Worm (Caenorhabditis elegans) whole organism, late embryonic: Measurements from ENCODE around the gene ZK218.1.

Experiments
- C08G9.2 ChIP-seq: sonication (generic microtip); optimal IDR thresholded peaks from 2 replicates; lab custom pipeline; 2016; ENCODE audit warnings: mild to moderate bottlenecking, missing genetic modification characterization, moderate library complexity, missing compliant biosample characterization
- K09A11.1 ChIP-seq: sonication (generic microtip); optimal IDR thresholded peaks from 2 replicates; lab custom pipeline; 2017; ENCODE audit warnings: antibody characterized with exemption, mild to moderate bottlenecking, missing genetic modification characterization, missing compliant biosample characterization; ENCODE audit not compliant: insufficient read depth
- T23F11.4 ChIP-seq: fragments of 200-800 bp; sonication (Bioruptor generic); optimal IDR thresholded peaks from 2 replicates; lab custom pipeline; 2018; ENCODE audit warnings: mild to moderate bottlenecking, missing genetic modification characterization, missing compliant biosample characterization
- ahr-1 ChIP-seq: sonication (generic microtip); optimal IDR thresholded peaks from 2 replicates; lab custom pipeline; 2016; ENCODE audit warnings: missing genetic modification characterization, missing compliant biosample characterization
- ceh-24 ChIP-seq: sonication (generic microtip); optimal IDR thresholded peaks from 2 replicates; lab custom pipeline; 2016; ENCODE audit warnings: mild to moderate bottlenecking, missing genetic modification characterization, missing compliant biosample characterization
- hlh-30 ChIP-seq: sonication (generic microtip); optimal IDR thresholded peaks from 2 replicates; lab custom pipeline; 2017; ENCODE audit warnings: antibody characterized with exemption, missing genetic modification characterization, missing compliant biosample characterization; ENCODE audit not compliant: insufficient read depth
- nhr-11 ChIP-seq: fragments of 150-350 bp; optimal IDR thresholded peaks from 2 replicates; lab custom pipeline; 2014; ENCODE audit warnings: missing biosample characterization, missing genetic modification characterization
- sdc-2 ChIP-seq: sonication (generic microtip); optimal IDR thresholded peaks from 2 replicates; lab custom pipeline; 2016; ENCODE audit warnings: missing genotype, missing genetic modification characterization, missing compliant biosample characterization
- sox-4 ChIP-seq: sonication (generic microtip); optimal IDR thresholded peaks from 2 replicates; lab custom pipeline; 2017; ENCODE audit warnings: mild to moderate bottlenecking, missing genetic modification characterization, inconsistent platforms, missing compliant biosample characterization

ZK218.1 gene

ce11 chrV:17105483-17105882 lies 13.1 kb downstream of the ZK218.1 start, which contains the start of gene ZK218.7:
TSS of gene ZK218.7 (plus strand) at chrV:17105783.
- no peak for TF ChIP-seq T23F11.4 (GFP tag; lab: Kevin White, UChicago)
- no peak for TF ChIP-seq nhr-11 (tag; lab: Kevin White, UChicago)
- no peak for TF ChIP-seq hlh-30
- TF ChIP-seq ceh-24 (tag; lab: Kevin White, UChicago) = no peak
- TF ChIP-seq C08G9.2 (tag; lab: Kevin White, UChicago) = no peak
- TF ChIP-seq sdc-2 (tag; lab: Kevin White, UChicago) = no peak
- no peak for TF ChIP-seq sox-4 (tag; lab: Kevin White, UChicago)
- TF ChIP-seq ahr-1 = no peak

DNA sequence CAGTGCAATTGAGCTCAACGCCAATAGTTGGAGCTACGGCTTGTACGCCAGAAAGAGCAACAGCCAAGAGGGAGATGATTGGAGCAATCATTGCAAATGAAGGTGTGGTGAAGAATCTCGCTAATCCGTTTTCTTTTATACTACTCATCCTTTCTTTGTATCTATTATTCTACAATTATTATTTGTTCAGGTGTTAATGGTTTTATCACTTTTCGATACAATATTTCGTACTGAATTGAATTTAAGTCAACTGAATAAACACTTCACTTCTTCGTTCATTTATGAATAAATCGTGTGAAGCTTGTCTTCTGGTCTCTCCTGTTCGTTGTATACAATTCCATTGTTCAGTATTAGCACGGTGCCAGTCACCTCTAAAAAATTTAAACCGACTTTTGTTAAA lies 15.9 kb downstream of the ZK218.1 start, which contains the start of gene ZK218.11:
Gene ZK218.11, minus strand, starts transcription at position 101 of the 400 bp plus-strand sequence.
- TF ChIP-seq K09A11.1 (tag; lab: Kevin White, UChicago) = no peak
